Fruit fly (Drosophila melanogaster) whole organism, prepupa: ENCODE data around the gene CG14676.

ENCODE experiments used
- CG15336 ChIP-seq: fragments of 200-800 bp; sonication (Bioruptor generic); IDR thresholded peaks from 2 replicates; pipeline ENCODE4 v1.3.6; 2022; ENCODE audit warnings: missing biosample characterization, missing genetic modification characterization
- CG6854 ChIP-seq: fragments of 200-800 bp; sonication (Bioruptor generic); optimal IDR thresholded peaks from 2 replicates; lab custom pipeline; 2017; ENCODE audit warnings: missing biosample characterization, mild to moderate bottlenecking, missing genetic modification characterization
- CG8319 ChIP-seq: fragments of 200-800 bp; sonication (Bioruptor generic); optimal IDR thresholded peaks from 3 replicates; lab custom pipeline; 2016; ENCODE audit warnings: missing biosample characterization, missing genetic modification characterization
- Lpt ChIP-seq: fragments of 200-800 bp; sonication (Bioruptor generic); optimal IDR thresholded peaks from 3 replicates; lab custom pipeline; 2016; ENCODE audit warnings: missing biosample characterization, missing genetic modification characterization
- Smox ChIP-seq: fragments of 200-800 bp; sonication (Bioruptor generic); optimal IDR thresholded peaks from 3 replicates; lab custom pipeline; 2016; ENCODE audit warnings: missing biosample characterization, missing genetic modification characterization
- dsx ChIP-seq: fragments of 200-800 bp; optimal IDR thresholded peaks from 3 replicates; lab custom pipeline; 2019; ENCODE audit warnings: missing biosample characterization, mild to moderate bottlenecking, missing genetic modification characterization, moderate library complexity; ENCODE audit not compliant: poor library complexity, severe bottlenecking
- eg ChIP-seq: fragments of 200-800 bp; sonication (Bioruptor generic); IDR thresholded peaks from 3 replicates; pipeline ENCODE4 v1.3.6; 2022; ENCODE audit warnings: missing biosample characterization, missing genetic modification characterization
- fd59A ChIP-seq: fragments of 200-800 bp; sonication (Bioruptor generic); optimal IDR thresholded peaks from 2 replicates; lab custom pipeline; 2017; ENCODE audit warnings: missing biosample characterization, mild to moderate bottlenecking, missing genetic modification characterization, missing genetic modification reagents

DNA sequence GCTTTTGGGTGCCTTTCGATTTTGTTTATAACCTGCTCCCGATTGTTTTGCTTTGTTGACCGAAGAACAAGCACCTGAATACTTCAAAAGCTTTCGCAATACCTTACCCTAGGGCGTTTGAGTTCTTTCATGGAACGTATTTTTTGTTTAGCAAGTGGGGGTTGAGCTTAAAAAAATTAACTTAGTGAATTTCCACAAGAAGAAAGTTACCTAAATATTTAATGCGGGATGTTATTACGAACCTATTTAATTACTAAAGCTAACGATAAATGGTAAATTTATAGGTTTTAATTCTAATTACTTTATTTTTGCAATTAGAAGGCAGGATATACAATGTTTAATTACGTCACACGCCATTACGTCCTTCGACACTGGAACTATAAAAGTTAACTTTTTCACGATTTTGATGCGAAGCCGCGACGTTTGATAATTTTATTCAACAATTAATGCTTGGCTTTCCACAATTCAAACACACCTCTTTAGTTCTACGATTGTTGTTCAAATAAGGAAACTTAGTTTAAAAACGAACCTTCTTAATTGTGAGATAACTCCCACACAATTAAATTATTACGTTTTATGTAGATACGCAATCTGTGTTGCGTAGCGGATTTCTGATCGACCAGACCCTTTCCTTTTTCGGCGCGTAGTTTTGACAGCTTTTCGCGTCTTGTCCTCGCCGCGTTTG is 14.3 kb downstream of the CG14676 start:
- TF ChIP-seq Lpt (GFP tag; lab: Kevin White, UChicago) (no peak), CG8319 (GFP tag; lab: Kevin White, UChicago) (no peak), CG6854 (GFP tag; lab: Kevin White, UChicago) (no peak), fd59A (GFP tag; lab: Kevin White, UChicago) (peak; percentile 40), eg (peak; percentile 49; the same call in 1 of the 3 replicates), Smox (GFP tag; lab: Kevin White, UChicago) (peak; percentile 62), dsx (GFP tag; lab: Kevin White, UChicago) (no peak), CG15336 (GFP tag; lab: Robert Waterston, UW) (peak; percentile 26; the same call in 1 of the 2 replicates)
